Fruit fly (Drosophila melanogaster) whole organism: Measurements from ENCODE around the gene Svip.

Source experiments
- CG8478 ChIP-seq: fragments of >200 bp; optimal IDR thresholded peaks from 2 replicates; lab custom pipeline; 2018; ENCODE audit warnings: inconsistent platforms
- Dll ChIP-seq: fragments of >200 bp; optimal IDR thresholded peaks from 2 replicates; lab custom pipeline; 2017
- EcR ChIP-seq, 2 experiments: fragments of >200 bp; optimal IDR thresholded peaks; 2 replicates each; lab custom pipeline; 2017; ENCODE audit warnings: missing biosample characterization in 2 of 2, missing genetic modification characterization in 2 of 2, missing genetic modification reagents in 2 of 2
- pan ChIP-seq: fragments of >200 bp; optimal IDR thresholded peaks from 2 replicates; lab custom pipeline; 2017
- psq ChIP-seq: fragments of >200 bp; optimal IDR thresholded peaks from 2 replicates; lab custom pipeline; 2017
- usp ChIP-seq: fragments of >200 bp; optimal IDR thresholded peaks from 2 replicates; lab custom pipeline; 2017; ENCODE audit warnings: missing biosample characterization, missing genetic modification characterization, mixed read lengths

dm6 chr3L:9338510-9338909 lies 20.3 kb upstream of the Svip start, which contains the start of gene PGRP-LC:
- TF ChIP-seq Dll (lab: Kevin White, UChicago) (no peak), EcR (GFP tag; optimal IDR thresholded peaks at IDR 0.05; lab: Kevin White, UChicago) (no peak), psq (lab: Kevin White, UChicago) (no peak), usp (no peak), pan (lab: Kevin White, UChicago) (no peak), CG8478 (lab: Kevin White, UChicago) (no peak)
